Worm (Caenorhabditis elegans) whole organism, mixed stage, embryonic: ENCODE measurements around the gene lido-13.

Experiments used
- M03D4.4 ChIP-seq: sonication (generic microtip); optimal IDR thresholded peaks from 2 replicates; lab custom pipeline; 2017; ENCODE audit warnings: mild to moderate bottlenecking, missing genetic modification characterization, missing compliant biosample characterization
- blmp-1 ChIP-seq: fragments of 150-350 bp; optimal IDR thresholded peaks from 2 replicates; lab custom pipeline; 2014; ENCODE audit warnings: missing biosample characterization, missing genetic modification characterization
- ceh-39 ChIP-seq: fragments of 150-350 bp; optimal IDR thresholded peaks from 2 replicates; lab custom pipeline; 2014; ENCODE audit warnings: missing biosample characterization, missing genetic modification characterization
- ceh-43 ChIP-seq: fragments of 200-800 bp; sonication (Bioruptor generic); optimal IDR thresholded peaks from 2 replicates; lab custom pipeline; 2018; ENCODE audit warnings: mild to moderate bottlenecking, missing genetic modification characterization, moderate library complexity, missing compliant biosample characterization
- ceh-83 ChIP-seq: fragments of 200-800 bp; sonication (Bioruptor generic); optimal IDR thresholded peaks from 2 replicates; lab custom pipeline; 2018; ENCODE audit warnings: mild to moderate bottlenecking, missing genetic modification characterization, missing compliant biosample characterization
- ces-1 ChIP-seq: fragments of 150-350 bp; optimal IDR thresholded peaks from 2 replicates; lab custom pipeline; 2014; ENCODE audit warnings: missing biosample characterization, missing genetic modification reagents, missing genetic modification characterization
- drap-1 ChIP-seq: fragments of 200-800 bp; sonication (Bioruptor generic); optimal IDR thresholded peaks from 3 replicates; lab custom pipeline; 2018; ENCODE audit warnings: mild to moderate bottlenecking, missing genetic modification characterization, missing compliant biosample characterization
- elt-1 ChIP-seq: sonication (generic microtip); optimal IDR thresholded peaks from 2 replicates; lab custom pipeline; 2017; ENCODE audit warnings: missing genetic modification characterization, mild to moderate bottlenecking, missing compliant biosample characterization, antibody characterized with exemption, moderate library complexity, borderline replicate concordance; ENCODE audit not compliant: insufficient read depth
- elt-3 ChIP-seq: fragments of 150-350 bp; optimal IDR thresholded peaks from 2 replicates; lab custom pipeline; 2014; ENCODE audit warnings: missing biosample characterization, missing genetic modification characterization
- flh-1 ChIP-seq: fragments of 200-800 bp; sonication (Bioruptor generic); optimal IDR thresholded peaks from 2 replicates; lab custom pipeline; 2018; ENCODE audit warnings: mild to moderate bottlenecking, missing genetic modification characterization, moderate library complexity, missing compliant biosample characterization
- ham-2 ChIP-seq: fragments of 200-800 bp; sonication (Bioruptor generic); optimal IDR thresholded peaks from 2 replicates; lab custom pipeline; 2018; ENCODE audit warnings: mild to moderate bottlenecking, missing genetic modification characterization, missing compliant biosample characterization
- hlh-1 ChIP-seq: fragments of 150-350 bp; optimal IDR thresholded peaks from 2 replicates; lab custom pipeline; 2014; ENCODE audit warnings: missing biosample characterization, missing genetic modification reagents, missing genetic modification characterization
- lin-13 ChIP-seq: fragments of 150-350 bp; optimal IDR thresholded peaks from 2 replicates; lab custom pipeline; 2014; ENCODE audit warnings: missing biosample characterization, missing genetic modification characterization
- lin-32 ChIP-seq: fragments of 200-800 bp; sonication (Bioruptor generic); optimal IDR thresholded peaks from 2 replicates; lab custom pipeline; 2018; ENCODE audit warnings: mild to moderate bottlenecking, missing genetic modification characterization, missing compliant biosample characterization
- lsy-2 ChIP-seq: fragments of 150-350 bp; optimal IDR thresholded peaks from 2 replicates; lab custom pipeline; 2014; ENCODE audit warnings: missing biosample characterization, missing genetic modification characterization
- mab-5 ChIP-seq: fragments of 150-350 bp; optimal IDR thresholded peaks from 2 replicates; lab custom pipeline; 2014; ENCODE audit warnings: missing biosample characterization, missing genetic modification characterization
- mep-1 ChIP-seq: fragments of 150-350 bp; optimal IDR thresholded peaks from 2 replicates; lab custom pipeline; 2017; ENCODE audit warnings: missing biosample characterization, missing genetic modification reagents, missing genetic modification characterization, inconsistent platforms
- mls-2 ChIP-seq: sonication (generic microtip); optimal IDR thresholded peaks from 2 replicates; lab custom pipeline; 2016; ENCODE audit warnings: mild to moderate bottlenecking, missing genetic modification characterization, moderate library complexity, missing compliant biosample characterization
- nhr-12 ChIP-seq: fragments of 150-350 bp; optimal IDR thresholded peaks from 2 replicates; lab custom pipeline; 2014; ENCODE audit warnings: missing biosample characterization, missing genetic modification characterization
- nhr-2 ChIP-seq: fragments of 150-350 bp; optimal IDR thresholded peaks from 2 replicates; lab custom pipeline; 2014; ENCODE audit warnings: missing biosample characterization, missing genetic modification characterization
- nhr-237 ChIP-seq: fragments of 150-350 bp; optimal IDR thresholded peaks from 2 replicates; lab custom pipeline; 2014; ENCODE audit warnings: missing biosample characterization, missing genetic modification characterization
- nhr-28 ChIP-seq: fragments of 150-350 bp; optimal IDR thresholded peaks from 2 replicates; lab custom pipeline; 2014; ENCODE audit warnings: missing biosample characterization, missing genetic modification characterization
- nhr-76 ChIP-seq: sonication (generic microtip); optimal IDR thresholded peaks from 2 replicates; lab custom pipeline; 2017; ENCODE audit warnings: missing biosample characterization, missing genetic modification characterization
- pha-4 ChIP-seq: fragments of 150-350 bp; optimal IDR thresholded peaks from 2 replicates; lab custom pipeline; 2018; ENCODE audit warnings: missing biosample characterization, missing genetic modification reagents, missing genetic modification characterization
- snpc-4 ChIP-seq: fragments of 150-350 bp; optimal IDR thresholded peaks from 2 replicates; lab custom pipeline; 2014; ENCODE audit warnings: missing biosample characterization, missing genetic modification characterization
- sptf-1 ChIP-seq: sonication (generic microtip); optimal IDR thresholded peaks from 2 replicates; lab custom pipeline; 2017; ENCODE audit warnings: mild to moderate bottlenecking, missing genetic modification characterization, moderate library complexity, missing compliant biosample characterization
- tbx-8 ChIP-seq: fragments of 200-800 bp; sonication (Bioruptor generic); optimal IDR thresholded peaks from 2 replicates; lab custom pipeline; 2018; ENCODE audit warnings: mild to moderate bottlenecking, missing genetic modification characterization, moderate library complexity, missing compliant biosample characterization
- unc-120 ChIP-seq: sonication (generic microtip); optimal IDR thresholded peaks from 2 replicates; lab custom pipeline; 2017; ENCODE audit warnings: missing genetic modification characterization, missing compliant biosample characterization; ENCODE audit not compliant: poor library complexity, severe bottlenecking
- unc-39 ChIP-seq: fragments of 150-350 bp; optimal IDR thresholded peaks from 2 replicates; lab custom pipeline; 2014; ENCODE audit warnings: missing biosample characterization, missing genetic modification characterization
- unc-62 ChIP-seq: fragments of 150-350 bp; optimal IDR thresholded peaks from 2 replicates; lab custom pipeline; 2014; ENCODE audit warnings: missing biosample characterization, missing genetic modification reagents, missing genetic modification characterization
- zip-8 ChIP-seq: fragments of 150-350 bp; optimal IDR thresholded peaks from 2 replicates; lab custom pipeline; 2014; ENCODE audit warnings: missing biosample characterization, missing genetic modification characterization
- ztf-11 ChIP-seq: fragments of 150-350 bp; optimal IDR thresholded peaks from 2 replicates; lab custom pipeline; 2014; ENCODE audit warnings: missing biosample characterization, missing genetic modification characterization

The lido-13 gene

DNA sequence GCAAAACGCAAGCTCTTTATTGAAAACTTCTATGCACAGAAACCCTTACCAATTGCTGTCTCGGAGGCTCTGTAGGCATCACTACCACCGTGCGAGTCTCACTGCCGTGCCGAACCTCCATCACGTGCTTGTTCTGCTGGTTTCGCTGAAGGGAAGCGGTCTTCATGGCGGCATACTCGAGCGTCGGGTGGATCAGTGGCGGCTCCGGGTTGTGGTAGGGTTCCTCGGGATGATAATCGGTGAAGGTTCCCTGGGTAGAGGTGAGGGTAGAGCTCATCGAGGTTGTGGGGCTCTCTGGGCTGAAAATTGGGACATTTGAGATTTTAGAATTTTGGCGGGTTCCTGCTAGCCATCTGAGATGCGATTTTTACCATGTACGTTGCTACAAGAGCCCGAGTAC lies 1.3 kb downstream of the lido-13 start:
- TF ChIP-seq lin-32 = no peak
- TF ChIP-seq tbx-8 (GFP tag; lab: Kevin White, UChicago) = no peak
- no peak for TF ChIP-seq flh-1
- TF ChIP-seq ceh-83 (GFP tag; lab: Kevin White, UChicago) = no peak
- TF ChIP-seq ceh-39 (tag; lab: Kevin White, UChicago) = no peak
- TF ChIP-seq nhr-2 (tag; lab: Kevin White, UChicago) = no peak
- TF ChIP-seq ceh-43 (GFP tag; lab: Kevin White, UChicago) = no peak
- TF ChIP-seq elt-3 = no peak
- no peak for TF ChIP-seq sptf-1 (tag; lab: Kevin White, UChicago)
- TF ChIP-seq nhr-28 (tag; lab: Kevin White, UChicago) = no peak
- no peak for TF ChIP-seq mls-2 (tag; lab: Kevin White, UChicago)
- TF ChIP-seq mab-5 (tag; lab: Kevin White, UChicago) = no peak
- no peak for TF ChIP-seq elt-1
- no peak for TF ChIP-seq snpc-4 (tag; lab: Kevin White, UChicago)

DNA sequence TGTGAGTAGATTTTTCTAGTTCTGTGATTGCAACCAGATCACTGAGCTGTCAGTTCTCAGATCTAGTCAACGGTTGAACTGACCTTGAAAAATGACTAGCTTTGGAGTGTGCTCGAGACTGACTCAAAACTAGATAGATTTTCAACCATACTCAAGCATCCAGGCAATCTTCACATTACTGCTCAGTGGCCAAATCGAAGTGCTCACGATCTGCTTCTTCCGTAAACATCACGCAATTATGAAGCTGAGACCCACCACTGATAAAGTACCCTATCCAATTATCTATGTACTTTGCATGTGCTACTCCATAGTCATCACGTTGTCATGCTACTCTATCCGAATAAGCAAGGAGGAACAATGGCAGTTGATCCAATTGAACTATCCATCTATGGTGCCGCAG lies 2.8 kb downstream of the lido-13 start:
- TF ChIP-seq pha-4 (tag; lab: Kevin White, UChicago) (no peak), mab-5 (tag; lab: Kevin White, UChicago) (no peak), drap-1 (GFP tag; lab: Kevin White, UChicago) (no peak), zip-8 (tag; lab: Kevin White, UChicago) (no peak), tbx-8 (GFP tag; lab: Kevin White, UChicago) (no peak), ceh-43 (GFP tag; lab: Kevin White, UChicago) (no peak), nhr-237 (tag; lab: Kevin White, UChicago) (no peak), unc-120 (tag; lab: Kevin White, UChicago) (no peak), M03D4.4 (tag; lab: Kevin White, UChicago) (no peak), hlh-1 (tag; lab: Kevin White, UChicago) (no peak), sptf-1 (tag; lab: Kevin White, UChicago) (no peak), blmp-1 (tag; lab: Kevin White, UChicago) (no peak), ceh-83 (GFP tag; lab: Kevin White, UChicago) (no peak), lin-13 (tag; lab: Kevin White, UChicago) (no peak), nhr-76 (no peak), ceh-39 (tag; lab: Kevin White, UChicago) (no peak), mep-1 (no peak), unc-62 (GFP tag; lab: Kevin White, UChicago) (no peak), ces-1 (GFP tag; lab: Kevin White, UChicago) (no peak)

DNA sequence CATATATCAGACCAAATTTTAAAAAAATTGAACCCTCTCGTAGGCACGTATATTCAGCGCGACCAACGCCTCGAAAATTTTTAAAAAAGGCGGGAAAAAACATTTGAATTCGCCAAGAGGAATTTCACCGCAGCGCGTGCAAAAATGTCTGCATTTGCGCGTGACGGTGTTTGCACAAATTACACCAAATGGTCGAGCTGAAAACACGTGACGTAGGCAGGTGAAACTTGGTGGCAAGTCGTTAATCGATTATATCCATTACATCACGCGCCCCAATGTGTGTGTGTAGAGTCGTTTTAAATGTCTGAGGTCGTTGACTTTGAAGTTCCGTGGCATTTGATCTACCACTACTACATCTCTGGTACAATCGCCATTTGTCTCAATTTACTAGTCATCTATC lies 3.4 kb downstream of the lido-13 start, which contains the start of gene sri-31:
sri-31 (plus strand) TSS at position 301 of the 400 bp plus-strand sequence.
- TF ChIP-seq unc-120 (tag; lab: Kevin White, UChicago) (no peak), lsy-2 (tag; lab: Kevin White, UChicago) (no peak), lin-13 (tag; lab: Kevin White, UChicago) (no peak), flh-1 (no peak), ceh-43 (GFP tag; lab: Kevin White, UChicago) (no peak), nhr-12 (tag; lab: Kevin White, UChicago) (no peak), hlh-1 (tag; lab: Kevin White, UChicago) (no peak), unc-39 (tag; lab: Kevin White, UChicago) (no peak), tbx-8 (GFP tag; lab: Kevin White, UChicago) (no peak), M03D4.4 (tag; lab: Kevin White, UChicago) (no peak), nhr-237 (tag; lab: Kevin White, UChicago) (no peak), ces-1 (GFP tag; lab: Kevin White, UChicago) (no peak)
- TF ChIP-seq, all 35 proteins: peak for 0

DNA sequence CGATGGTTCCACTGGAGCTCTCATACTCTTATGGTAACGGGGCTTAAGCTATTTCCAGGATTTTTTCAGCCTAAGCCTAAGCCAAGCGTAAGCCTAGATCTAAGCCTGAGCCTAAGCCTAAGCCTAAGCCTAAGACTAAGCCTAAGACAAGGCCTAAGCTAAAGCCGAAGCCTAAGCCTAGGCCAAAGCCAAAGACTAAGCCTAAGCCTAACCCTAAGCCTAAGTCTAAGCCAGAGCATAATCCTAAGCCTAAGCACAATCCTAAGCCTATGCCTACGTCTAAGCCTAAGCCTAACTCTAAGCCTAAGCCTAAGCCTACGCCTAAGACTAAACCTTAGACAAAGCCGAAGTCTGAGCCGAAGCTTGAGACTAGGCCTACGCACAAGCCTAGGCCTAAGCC lies 5.1 kb downstream of the lido-13 start:
- no peak for TF ChIP-seq snpc-4 (tag; lab: Kevin White, UChicago)
- TF ChIP-seq ham-2 (GFP tag; lab: Kevin White, UChicago) = peak; percentile 1

ce11 chrII:3048378-3048777 lies 5.7 kb downstream of the lido-13 start, which contains the start of gene sri-28:
sri-28 (plus strand) TSS chrII:3048678.
- TF ChIP-seq unc-62 (GFP tag; lab: Kevin White, UChicago) = no peak
- TF ChIP-seq flh-1 = no peak
- no peak for TF ChIP-seq nhr-2 (tag; lab: Kevin White, UChicago)
- no peak for TF ChIP-seq ztf-11 (tag; lab: Kevin White, UChicago)
- TF ChIP-seq mab-5 (tag; lab: Kevin White, UChicago) = no peak
- TF ChIP-seq elt-3 = no peak
- TF ChIP-seq mep-1 = no peak
- TF ChIP-seq lsy-2 (tag; lab: Kevin White, UChicago) = no peak
- TF ChIP-seq snpc-4 (tag; lab: Kevin White, UChicago) = no peak
- TF ChIP-seq sptf-1 (tag; lab: Kevin White, UChicago) = no peak
- no peak for TF ChIP-seq unc-39 (tag; lab: Kevin White, UChicago)
- no peak for TF ChIP-seq lin-32
- no peak for TF ChIP-seq nhr-28 (tag; lab: Kevin White, UChicago)
- no peak for TF ChIP-seq ceh-83 (GFP tag; lab: Kevin White, UChicago)
- TF ChIP-seq nhr-76 = no peak
